Worm (Caenorhabditis elegans) whole organism, mixed stage, embryonic: ENCODE results near the gene F57B1.6.

ENCODE experiments used
- nhr-12 ChIP-seq: fragments of 150-350 bp; optimal IDR thresholded peaks from 2 replicates; lab custom pipeline; 2014; ENCODE audit warnings: missing biosample characterization, missing genetic modification characterization
- unc-62 ChIP-seq: fragments of 150-350 bp; optimal IDR thresholded peaks from 2 replicates; lab custom pipeline; 2014; ENCODE audit warnings: missing biosample characterization, missing genetic modification reagents, missing genetic modification characterization

DNA sequence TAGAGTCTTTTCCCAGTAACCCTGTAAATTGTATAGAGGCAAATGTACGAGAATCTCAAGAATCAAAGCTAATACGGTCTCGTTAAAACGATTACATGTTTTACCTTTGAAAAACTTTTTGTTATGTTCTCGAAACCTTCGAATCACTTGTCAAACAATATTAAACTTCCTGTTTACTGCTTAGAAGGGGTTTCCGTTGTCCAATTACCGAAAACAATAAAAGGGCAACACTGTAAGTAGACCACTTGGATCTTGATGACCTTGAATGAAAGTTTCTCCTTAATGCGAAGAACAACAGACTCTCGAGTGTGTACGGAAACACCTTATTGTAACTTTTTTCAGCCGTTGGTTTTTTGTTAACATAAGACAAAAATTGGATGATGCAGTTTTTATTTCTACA, 8.8 kb upstream of the F57B1.6 start:
- TF ChIP-seq nhr-12 (tag; lab: Kevin White, UChicago) (no peak), unc-62 (GFP tag; lab: Kevin White, UChicago) (no peak)
